Worm (Caenorhabditis elegans): ENCODE measurements around the gene dvc-1.

Gene dvc-1

DNA sequence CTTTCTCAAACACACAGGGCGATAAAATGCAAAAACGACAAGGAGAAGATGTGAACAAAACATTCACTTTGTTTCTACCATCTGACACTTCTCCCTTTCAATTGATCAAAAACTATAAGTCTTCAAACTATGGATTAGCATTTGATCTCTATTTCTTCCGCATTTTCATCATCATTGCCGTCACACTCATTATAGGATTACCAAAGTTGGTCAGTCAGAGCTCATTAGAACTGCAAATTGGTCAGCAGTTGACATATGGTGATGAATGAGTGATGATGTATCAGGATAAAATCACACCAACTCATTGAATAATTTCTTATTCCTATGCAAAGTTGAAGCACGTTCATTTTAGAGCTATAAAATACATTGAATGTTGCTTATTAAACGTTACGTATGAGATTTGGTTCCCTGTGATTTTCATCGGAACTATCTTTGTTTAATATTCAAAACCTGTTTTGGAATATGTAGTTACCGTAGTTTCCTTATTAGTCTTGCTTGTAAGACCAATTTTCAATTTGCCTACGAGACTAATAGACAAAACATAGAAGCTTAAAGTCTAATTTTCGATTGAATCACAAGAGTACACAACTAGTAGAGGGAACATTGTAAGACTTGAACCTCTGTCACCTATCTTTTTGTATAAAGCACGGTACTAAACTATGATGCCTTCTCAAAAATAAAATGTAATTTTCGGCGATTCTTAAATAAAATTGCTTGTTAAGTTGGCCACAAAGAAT lies 29.5 kb downstream of the dvc-1 start:
- TF ChIP-seq lin-13 (tag; optimal IDR thresholded peaks at IDR 0.05) (no peak), ces-1 (GFP tag; optimal IDR thresholded peaks at IDR 0.05) (peak; percentile 19), ceh-83 (GFP tag; optimal IDR thresholded peaks at IDR 0.05) (no peak)

ce11 chrV:11206467-11206866 lies 32.7 kb downstream of the dvc-1 start:
- peak; percentile 93 for TF ChIP-seq zip-8 (tag; optimal IDR thresholded peaks at IDR 0.05)
- TF ChIP-seq nhr-2 (tag; optimal IDR thresholded peaks at IDR 0.05): peak; percentile 85
- TF ChIP-seq lin-32 (GFP tag; optimal IDR thresholded peaks at IDR 0.05): no peak

- no peak for TF ChIP-seq sptf-1 (tag; optimal IDR thresholded peaks at IDR 0.05)
Observed at ce11 chrV:11204452-11204851, 34.7 kb downstream of the dvc-1 start.

DNA sequence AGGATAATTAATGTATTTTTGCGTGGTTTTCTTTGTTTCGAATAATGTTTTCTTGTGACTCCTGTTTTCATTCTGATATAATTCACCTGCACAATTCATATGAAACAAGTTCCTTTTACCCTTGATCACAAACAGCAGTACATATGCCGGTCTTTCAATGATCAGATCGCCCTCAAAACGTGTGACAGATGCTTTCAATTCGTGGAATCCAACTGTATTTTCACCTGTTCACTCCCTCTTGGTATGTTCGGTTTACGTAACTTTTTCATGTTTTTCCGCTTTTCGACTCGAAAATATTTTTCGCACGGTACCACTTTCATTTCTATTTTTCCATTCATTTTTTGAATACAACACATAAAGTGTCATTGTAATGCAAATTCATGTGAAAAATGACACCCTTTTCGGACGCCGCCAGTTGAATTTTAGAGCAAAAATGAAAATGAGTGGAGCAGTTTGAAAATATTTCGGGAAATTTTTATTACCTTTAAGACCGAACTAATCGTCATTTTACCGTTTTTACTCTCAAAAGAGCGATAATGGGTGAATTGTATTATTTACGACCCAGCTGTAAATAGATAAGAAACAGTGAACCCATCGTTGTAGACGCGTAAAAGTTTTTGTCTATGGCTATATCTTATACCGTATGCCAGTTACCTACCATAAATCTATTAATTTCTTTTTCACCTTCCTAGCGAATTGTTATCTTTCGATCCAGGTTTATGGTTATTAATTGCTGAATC lies 37.1 kb downstream of the dvc-1 start, which contains the start of gene K10D6.4:
Gene K10D6.4, plus strand, starts transcription at position 100 of the 740 bp plus-strand sequence.
- TF ChIP-seq elt-3 (tag; optimal IDR thresholded peaks at IDR 0.05) (no peak), nhr-237 (tag; optimal IDR thresholded peaks at IDR 0.05) (no peak), zip-8 (tag; optimal IDR thresholded peaks at IDR 0.05) (no peak), ceh-39 (tag; optimal IDR thresholded peaks at IDR 0.05) (no peak), unc-62 (GFP tag; optimal IDR thresholded peaks at IDR 0.05) (no peak), sem-2 (GFP tag; optimal IDR thresholded peaks at IDR 0.05) (no peak), mls-2 (tag; optimal IDR thresholded peaks at IDR 0.05) (no peak), cnd-1 (tag; optimal IDR thresholded peaks at IDR 0.05) (no peak), ces-1 (GFP tag; optimal IDR thresholded peaks at IDR 0.05) (no peak), mab-5 (tag; optimal IDR thresholded peaks at IDR 0.05) (no peak), lin-32 (GFP tag; optimal IDR thresholded peaks at IDR 0.05) (no peak), pha-4 (tag; optimal IDR thresholded peaks at IDR 0.05) (no peak), nhr-2 (tag; optimal IDR thresholded peaks at IDR 0.05) (no peak), mep-1 (tag; optimal IDR thresholded peaks at IDR 0.05) (no peak), elt-1 (tag; optimal IDR thresholded peaks at IDR 0.05; ENCODE audit: borderline replicate concordance, insufficient read depth) (no peak), nhr-28 (tag; optimal IDR thresholded peaks at IDR 0.05) (no peak), ceh-43 (GFP tag; optimal IDR thresholded peaks at IDR 0.05) (no peak), blmp-1 (tag; optimal IDR thresholded peaks at IDR 0.05) (no peak), lin-13 (tag; optimal IDR thresholded peaks at IDR 0.05) (no peak)

DNA sequence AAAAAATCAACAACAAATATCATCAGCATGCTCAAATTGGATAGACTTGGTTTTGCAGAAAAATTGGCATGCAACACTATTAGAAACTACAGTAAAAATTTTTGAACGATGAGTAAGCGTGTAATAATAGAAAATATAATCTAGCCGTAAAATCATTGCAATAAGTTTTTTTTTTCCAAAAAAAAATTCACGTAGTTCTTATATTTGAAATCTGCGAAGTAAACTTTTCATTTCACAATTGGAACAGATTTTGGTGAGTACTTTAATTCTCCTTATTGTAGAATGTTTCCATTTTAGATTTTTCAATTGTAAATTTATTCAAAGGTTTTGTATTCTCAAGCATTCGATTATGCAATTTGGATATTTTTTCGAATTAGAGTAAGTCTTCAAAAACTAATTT lies 38.8 kb downstream of the dvc-1 start, which contains the start of gene K10D6.3:
Gene K10D6.3, plus strand, starts transcription at position 301 of the 400 bp plus-strand sequence.
- TF ChIP-seq ceh-83 (GFP tag; optimal IDR thresholded peaks at IDR 0.05) (no peak), unc-39 (tag; optimal IDR thresholded peaks at IDR 0.05) (no peak), zip-8 (tag; optimal IDR thresholded peaks at IDR 0.05) (no peak), lsy-2 (tag; optimal IDR thresholded peaks at IDR 0.05) (no peak), sem-2 (GFP tag; optimal IDR thresholded peaks at IDR 0.05) (no peak), lin-32 (GFP tag; optimal IDR thresholded peaks at IDR 0.05) (no peak), bed-3 (GFP tag; optimal IDR thresholded peaks at IDR 0.05) (no peak), drap-1 (GFP tag; optimal IDR thresholded peaks at IDR 0.05) (no peak), mep-1 (tag; optimal IDR thresholded peaks at IDR 0.05) (no peak), pha-4 (tag; optimal IDR thresholded peaks at IDR 0.05) (no peak), tbx-8 (GFP tag; optimal IDR thresholded peaks at IDR 0.05) (no peak), ztf-11 (tag; optimal IDR thresholded peaks at IDR 0.05) (no peak), nhr-28 (tag; optimal IDR thresholded peaks at IDR 0.05) (no peak), lin-13 (tag; optimal IDR thresholded peaks at IDR 0.05) (no peak), cnd-1 (tag; optimal IDR thresholded peaks at IDR 0.05) (no peak)

ce11 chrV:11199497-11199896 lies 39.6 kb downstream of the dvc-1 start:
- TF ChIP-seq ces-1 (GFP tag; optimal IDR thresholded peaks at IDR 0.05) (no peak), sem-2 (GFP tag; optimal IDR thresholded peaks at IDR 0.05) (no peak), nhr-12 (tag; optimal IDR thresholded peaks at IDR 0.05) (no peak), tbx-8 (GFP tag; optimal IDR thresholded peaks at IDR 0.05) (no peak), ztf-11 (tag; optimal IDR thresholded peaks at IDR 0.05) (no peak), cnd-1 (tag; optimal IDR thresholded peaks at IDR 0.05) (no peak), drap-1 (GFP tag; optimal IDR thresholded peaks at IDR 0.05) (no peak), flh-1 (GFP tag; optimal IDR thresholded peaks at IDR 0.05) (no peak), lin-13 (tag; optimal IDR thresholded peaks at IDR 0.05) (no peak), ham-2 (GFP tag; optimal IDR thresholded peaks at IDR 0.05) (no peak), ceh-43 (GFP tag; optimal IDR thresholded peaks at IDR 0.05) (no peak), lsy-2 (tag; optimal IDR thresholded peaks at IDR 0.05) (no peak), unc-39 (tag; optimal IDR thresholded peaks at IDR 0.05) (no peak), unc-120 (tag; optimal IDR thresholded peaks at IDR 0.05; ENCODE audit: poor library complexity, severe bottlenecking) (no peak), ceh-83 (GFP tag; optimal IDR thresholded peaks at IDR 0.05) (no peak), nhr-237 (tag; optimal IDR thresholded peaks at IDR 0.05) (no peak), elt-3 (tag; optimal IDR thresholded peaks at IDR 0.05) (no peak), M03D4.4 (tag; optimal IDR thresholded peaks at IDR 0.05) (no peak), bed-3 (GFP tag; optimal IDR thresholded peaks at IDR 0.05) (no peak), nhr-2 (tag; optimal IDR thresholded peaks at IDR 0.05) (no peak)
